Fruit fly (Drosophila melanogaster) S2 (cell line): ENCODE data around the gene Nmd3.

Experiments used
- CG8478 ChIP-seq: fragments of >200 bp; optimal IDR thresholded peaks from 2 replicates; lab custom pipeline; 2018
- CTCF ChIP-seq, 2 experiments: fragments of >200 bp; optimal IDR thresholded peaks; 2 replicates each; lab custom pipeline; 2018

- no peak for TF ChIP-seq CG8478
- TF ChIP-seq CTCF (optimal IDR thresholded peaks at IDR 0.05; lab: Kevin White, UChicago): no peak
These were observed 40.7 kb upstream of the Nmd3 start, which contains the start of gene pcx for dm6 chrX:2225138-2225537.
